Fruit fly (Drosophila melanogaster) whole organism, adult: ENCODE data around the gene Sam-S.

ENCODE experiments used
- CG11617 ChIP-seq: fragments of 200-800 bp; sonication (Bioruptor generic); optimal IDR thresholded peaks from 2 replicates; lab custom pipeline; 2017; ENCODE audit warnings: mild to moderate bottlenecking, missing biosample characterization, missing genetic modification reagents, missing genetic modification characterization
- CG12768 ChIP-seq: fragments of 200-800 bp; sonication (Bioruptor generic); optimal IDR thresholded peaks from 2 replicates; lab custom pipeline; 2017; ENCODE audit warnings: missing biosample characterization, missing genetic modification characterization, mild to moderate bottlenecking, moderate library complexity, missing genetic modification reagents
- CG14711 ChIP-seq: fragments of 200-800 bp; sonication (Bioruptor generic); optimal IDR thresholded peaks from 2 replicates; lab custom pipeline; 2018; ENCODE audit warnings: missing biosample characterization, mild to moderate bottlenecking, missing genetic modification characterization, moderate library complexity
- CG33017 ChIP-seq: fragments of 200-800 bp; sonication (Bioruptor generic); optimal IDR thresholded peaks from 2 replicates; lab custom pipeline; 2018; ENCODE audit warnings: missing biosample characterization, mild to moderate bottlenecking, missing genetic modification characterization, moderate library complexity
- CG5204 ChIP-seq: fragments of 200-800 bp; sonication (Bioruptor generic); optimal IDR thresholded peaks from 2 replicates; lab custom pipeline; 2016; ENCODE audit warnings: missing biosample characterization, missing genetic modification characterization
- CG7045 ChIP-seq: fragments of 200-800 bp; sonication (Bioruptor generic); optimal IDR thresholded peaks from 2 replicates; lab custom pipeline; 2017; ENCODE audit warnings: missing biosample characterization, mild to moderate bottlenecking, missing genetic modification characterization
- CG7101 ChIP-seq: fragments of 200-800 bp; sonication (Bioruptor generic); optimal IDR thresholded peaks from 2 replicates; lab custom pipeline; 2018; ENCODE audit warnings: missing biosample characterization, mild to moderate bottlenecking, missing genetic modification characterization, moderate library complexity
- Clk ChIP-seq: fragments of 200-800 bp; sonication (Bioruptor generic); optimal IDR thresholded peaks from 2 replicates; lab custom pipeline; 2017; ENCODE audit warnings: missing biosample characterization, missing genetic modification characterization
- Crg-1 ChIP-seq: fragments of 200-800 bp; sonication (Bioruptor generic); optimal IDR thresholded peaks from 2 replicates; lab custom pipeline; 2016; ENCODE audit warnings: missing biosample characterization, missing genetic modification characterization
- cnc ChIP-seq, 2 experiments: fragments of >200 bp; optimal IDR thresholded peaks; 2 replicates each; lab custom pipeline; 2017
- kay ChIP-seq: fragments of 200-800 bp; sonication (Bioruptor generic); peaks from one replicate; lab custom pipeline; 2016; ENCODE audit warnings: missing biosample characterization, missing genetic modification characterization, borderline replicate concordance
- ovo ChIP-seq: fragments of 200-800 bp; sonication (Bioruptor generic); optimal IDR thresholded peaks from 2 replicates; lab custom pipeline; 2016; ENCODE audit warnings: missing biosample characterization, missing genetic modification characterization
- toe ChIP-seq: fragments of 200-800 bp; sonication (Bioruptor generic); optimal IDR thresholded peaks from 2 replicates; lab custom pipeline; 2016; ENCODE audit warnings: missing biosample characterization, missing genetic modification characterization

dm6 chr2L:160581-161452, 54.1 kb downstream of the Sam-S start:
- TF ChIP-seq kay (GFP tag; lab: Kevin White, UChicago) (peak; percentile 100), CG7045 (GFP tag; lab: Kevin White, UChicago) (peak; percentile 96), CG7101 (tag; lab: Kevin White, UChicago) (peak; percentile 76), Clk (GFP tag; lab: Kevin White, UChicago) (peak; percentile 99), CG11617 (GFP tag; lab: Kevin White, UChicago) (peak; percentile 97), CG33017 (tag; lab: Kevin White, UChicago) (peak; percentile 93), CG14711 (tag; lab: Kevin White, UChicago) (peak; percentile 52), Crg-1 (GFP tag; lab: Kevin White, UChicago) (peak; percentile 38), CG5204 (peak; percentile 95), cnc (optimal IDR thresholded peaks at IDR 0.05; lab: Kevin White, UChicago) (no peak), toe (GFP tag; lab: Kevin White, UChicago) (peak; percentile 99), CG12768 (GFP tag; lab: Kevin White, UChicago) (peak; percentile 97), ovo (GFP tag; lab: Kevin White, UChicago) (peak; percentile 100)
